Worm (Caenorhabditis elegans): ENCODE results near the gene F28H6.4.

DNA sequence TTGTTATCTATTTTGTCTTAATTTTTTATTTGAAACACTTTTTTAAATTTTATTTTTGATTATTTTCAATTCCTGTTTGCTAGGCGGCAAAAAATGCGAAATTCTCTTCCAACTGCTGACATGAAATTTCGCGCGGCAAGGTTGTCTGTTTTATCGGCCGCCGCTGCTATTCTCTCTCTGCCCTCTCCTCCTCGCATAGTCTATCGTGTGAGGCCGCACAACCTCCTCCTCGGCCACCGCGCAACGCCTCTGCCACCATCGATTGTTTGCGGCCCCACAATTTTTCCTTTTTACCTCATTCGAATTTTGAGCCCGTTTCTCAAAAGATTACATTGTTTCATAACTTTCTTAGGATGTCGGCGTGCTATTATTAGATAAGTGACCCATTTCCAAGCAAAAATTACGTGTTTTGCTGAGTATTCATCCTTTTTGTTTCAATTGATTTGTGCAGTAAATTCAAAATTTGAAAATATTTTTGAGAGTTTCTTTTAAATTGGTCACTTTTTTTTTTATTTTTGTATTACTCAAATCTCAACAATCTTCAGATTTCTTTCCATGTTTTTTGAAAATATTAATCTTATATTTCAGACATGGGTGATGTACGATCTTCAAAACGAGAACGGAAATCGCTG, at the start of gene F28H6.4:
- TF ChIP-seq dpl-1 (GFP tag; optimal IDR thresholded peaks at IDR 0.05) = peak in 2 of 3 experiments; percentile 10 to 20
- TF ChIP-seq unc-62 (GFP tag; optimal IDR thresholded peaks at IDR 0.05) = no peak
- TF ChIP-seq snpc-4 (tag; optimal IDR thresholded peaks at IDR 0.05) = no peak
